Fruit fly (Drosophila melanogaster): ENCODE results near the gene dachs.

Gene dachs

dm6 chr2L:8466643-8467042 is at the start of gene dachs:
Gene dachs (plus strand): TSS chr2L:8466817.
- no peak for TF ChIP-seq noc (tag; optimal IDR thresholded peaks at IDR 0.05)

- TF ChIP-seq noc (tag; optimal IDR thresholded peaks at IDR 0.05) = no peak
These were observed 49.1 kb upstream of the dachs start for dm6 chr2L:8417562-8417961.

- TF ChIP-seq noc (tag; optimal IDR thresholded peaks at IDR 0.05) = no peak
These were observed 48.3 kb upstream of the dachs start for dm6 chr2L:8418113-8418885.

dm6 chr2L:8419382-8419940 is 47.2 kb upstream of the dachs start:
- no peak for TF ChIP-seq noc (tag; optimal IDR thresholded peaks at IDR 0.05)

dm6 chr2L:8420259-8420930 is 46.2 kb upstream of the dachs start:
- no peak for TF ChIP-seq noc (tag; optimal IDR thresholded peaks at IDR 0.05)

dm6 chr2L:8421717-8422116 is 44.9 kb upstream of the dachs start:
- TF ChIP-seq noc (tag; optimal IDR thresholded peaks at IDR 0.05) = no peak

dm6 chr2L:8423047-8423446 is 43.6 kb upstream of the dachs start:
- TF ChIP-seq noc (tag; optimal IDR thresholded peaks at IDR 0.05) = no peak

- no peak for TF ChIP-seq noc (tag; optimal IDR thresholded peaks at IDR 0.05)
These were observed 43.0 kb upstream of the dachs start for dm6 chr2L:8423460-8424089.

dm6 chr2L:8424090-8424470 is 42.5 kb upstream of the dachs start:
- TF ChIP-seq noc (tag; optimal IDR thresholded peaks at IDR 0.05) = no peak

- TF ChIP-seq noc (tag; optimal IDR thresholded peaks at IDR 0.05) = no peak
These were observed 41.9 kb upstream of the dachs start for dm6 chr2L:8424662-8425208.

dm6 chr2L:8425212-8425611 is 41.4 kb upstream of the dachs start:
- TF ChIP-seq noc (tag; optimal IDR thresholded peaks at IDR 0.05) = no peak

- no peak for TF ChIP-seq noc (tag; optimal IDR thresholded peaks at IDR 0.05)
These were observed 40.5 kb upstream of the dachs start for dm6 chr2L:8425962-8426759.

- TF ChIP-seq noc (tag; optimal IDR thresholded peaks at IDR 0.05) = no peak
These were observed 39.8 kb upstream of the dachs start for dm6 chr2L:8426801-8427200.

dm6 chr2L:8432130-8432529 is 34.5 kb upstream of the dachs start:
- TF ChIP-seq noc (tag; optimal IDR thresholded peaks at IDR 0.05) = no peak

- TF ChIP-seq noc (tag; optimal IDR thresholded peaks at IDR 0.05) = no peak
These were observed 33.1 kb upstream of the dachs start, which contains the start of gene grk for dm6 chr2L:8433512-8433911. Gene grk (minus strand): TSS chr2L:8433598.
